Fruit fly (Drosophila melanogaster): Measurements from ENCODE around the gene CG9806.

The CG9806 gene

dm6 chrX:10587445-10587844 is 39.5 kb downstream of the CG9806 start (continued):
- TF ChIP-seq B-H2 (GFP tag; optimal IDR thresholded peaks at IDR 0.05) = no peak
- peak; percentile 27; the same call in 1 of the 2 replicates for TF ChIP-seq Taf1 (GFP tag; IDR thresholded peaks at IDR 0.05)
- TF ChIP-seq CG16863 (GFP tag; optimal IDR thresholded peaks at IDR 0.05) = peak; percentile 18
- no peak for TF ChIP-seq so (GFP tag; IDR thresholded peaks at IDR 0.05)
- peak; percentile 6 for TF ChIP-seq Camta (GFP tag; optimal IDR thresholded peaks at IDR 0.05)
- TF ChIP-seq CG11696 (GFP tag; IDR thresholded peaks at IDR 0.05) = 0 out of 2 replicates have a peak, but pooled peaks have one; percentile 7
- peak; percentile 21; the same call in 1 of the 3 replicates for TF ChIP-seq Aef1 (GFP tag; IDR thresholded peaks at IDR 0.05)
- peak; percentile 75 for TF ChIP-seq D19A (tag; optimal IDR thresholded peaks at IDR 0.05)
- TF ChIP-seq pan (optimal IDR thresholded peaks at IDR 0.05) = no peak
- TF ChIP-seq pan (GFP tag; optimal IDR thresholded peaks at IDR 0.05 in 1 of 2, IDR thresholded peaks at IDR 0.05 in 1 of 2) = peak in 1 of 2 experiments; percentile 70
- peak; percentile 24; the same call in 1 of the 3 replicates for TF ChIP-seq CG14050 (GFP tag; IDR thresholded peaks at IDR 0.05)
- TF ChIP-seq Drgx (GFP tag; IDR thresholded peaks at IDR 0.05) = peak; percentile 86
- TF ChIP-seq C15 (GFP tag; IDR thresholded peaks at IDR 0.05) = 0 out of 3 replicates have a peak, but pooled peaks have one; percentile 32
- peak; percentile 20 for TF ChIP-seq CG10147 (GFP tag; optimal IDR thresholded peaks at IDR 0.05)
- peak; percentile 15 to 45 for TF ChIP-seq dpn (GFP tag; optimal IDR thresholded peaks at IDR 0.05)
- peak; percentile 37; the same call in 1 of the 2 replicates for TF ChIP-seq Atf6 (GFP tag; IDR thresholded peaks at IDR 0.05)
- TF ChIP-seq NFAT (GFP tag; IDR thresholded peaks at IDR 0.05) = 0 out of 2 replicates have a peak, but pooled peaks have one; percentile 7
- TF ChIP-seq Ptx1 (GFP tag; IDR thresholded peaks at IDR 0.05) = peak; percentile 66
- TF ChIP-seq CG30431 (GFP tag; optimal IDR thresholded peaks at IDR 0.05) = no peak
- TF ChIP-seq bsh (GFP tag; optimal IDR thresholded peaks at IDR 0.05) = no peak
- TF ChIP-seq ERR (GFP tag; optimal IDR thresholded peaks at IDR 0.05) = no peak
- no peak for TF ChIP-seq gcm2 (GFP tag; optimal IDR thresholded peaks at IDR 0.05)
- TF ChIP-seq CG14965 (GFP tag; optimal IDR thresholded peaks at IDR 0.05; ENCODE audit: borderline replicate concordance) = no peak
- TF ChIP-seq cwo (GFP tag; optimal IDR thresholded peaks at IDR 0.05) = peak; percentile 7
- TF ChIP-seq NK7.1 (GFP tag; optimal IDR thresholded peaks at IDR 0.05) = no peak
- TF ChIP-seq emc (GFP tag; optimal IDR thresholded peaks at IDR 0.05) = no peak
- peak; percentile 22 for TF ChIP-seq CG17385 (GFP tag; optimal IDR thresholded peaks at IDR 0.05)
- no peak for TF ChIP-seq prd (optimal IDR thresholded peaks at IDR 0.05)
- peak; percentile 66 for TF ChIP-seq prd (GFP tag; IDR thresholded peaks at IDR 0.05)
- TF ChIP-seq Dip3 (GFP tag; optimal IDR thresholded peaks at IDR 0.05) = peak; percentile 56
- peak; percentile 50 for TF ChIP-seq CG3281 (GFP tag; optimal IDR thresholded peaks at IDR 0.05)
- TF ChIP-seq row (GFP tag; IDR thresholded peaks at IDR 0.05) = peak; percentile 60
- TF ChIP-seq tx (GFP tag; optimal IDR thresholded peaks at IDR 0.05) = peak; percentile 18
- TF ChIP-seq CG1233 (GFP tag; optimal IDR thresholded peaks at IDR 0.05) = peak; percentile 15
- no peak for TF ChIP-seq chn (GFP tag; optimal IDR thresholded peaks at IDR 0.05)
- TF ChIP-seq HLH54F (GFP tag; optimal IDR thresholded peaks at IDR 0.05) = peak; percentile 50
- no peak for TF ChIP-seq fd64A (GFP tag; optimal IDR thresholded peaks at IDR 0.05)
- TF ChIP-seq tin (GFP tag; optimal IDR thresholded peaks at IDR 0.05) = peak; percentile 2
- 0 out of 3 replicates have a peak, but pooled peaks have one; percentile 40 for TF ChIP-seq Dbx (GFP tag; IDR thresholded peaks at IDR 0.05)
- TF ChIP-seq CoRest (tag; optimal IDR thresholded peaks at IDR 0.05) = peak; percentile 23
- TF ChIP-seq aop (GFP tag; IDR thresholded peaks at IDR 0.05) = no peak
- peak; percentile 74; the same call in 2 of the 3 replicates for TF ChIP-seq dysf (GFP tag; IDR thresholded peaks at IDR 0.05)
- TF ChIP-seq CG17359 (tag; optimal IDR thresholded peaks at IDR 0.05) = peak; percentile 25
- peak; percentile 31 for TF ChIP-seq CG8924 (tag; optimal IDR thresholded peaks at IDR 0.05)
- no peak for TF ChIP-seq CG16779 (GFP tag; IDR thresholded peaks at IDR 0.05)
- TF ChIP-seq CG7357 (GFP tag; IDR thresholded peaks at IDR 0.05) = 0 out of 3 replicates have a peak, but pooled peaks have one; percentile 27
- TF ChIP-seq Hr3 (GFP tag; optimal IDR thresholded peaks at IDR 0.05) = peak; percentile 25
- 0 out of 2 replicates have a peak, but pooled peaks have one; percentile 16 for TF ChIP-seq danr (GFP tag; IDR thresholded peaks at IDR 0.05)
- TF ChIP-seq Trl (optimal IDR thresholded peaks at IDR 0.05) = no peak
- TF ChIP-seq Trl (GFP tag; optimal IDR thresholded peaks at IDR 0.05) = peak; percentile 44
- TF ChIP-seq E2f1 (GFP tag; IDR thresholded peaks at IDR 0.05) = peak; percentile 42; the same call in 1 of the 2 replicates
- peak; percentile 38; the same call in 1 of the 3 replicates for TF ChIP-seq ase (GFP tag; IDR thresholded peaks at IDR 0.05)
